Fruit fly (Drosophila melanogaster) whole organism, embryonic: Measurements from ENCODE around the gene CG13114.

Experiments
- Aef1 ChIP-seq: fragments of 200-800 bp; sonication (Bioruptor generic); IDR thresholded peaks from 3 replicates; pipeline ENCODE4 v1.3.6; 2022; ENCODE audit warnings: missing biosample characterization, missing genetic modification characterization
- Bdp1 ChIP-seq: fragments of 200-800 bp; sonication (Bioruptor generic); optimal IDR thresholded peaks from 3 replicates; lab custom pipeline; 2016; ENCODE audit warnings: missing biosample characterization, missing genetic modification characterization
- Blimp-1 ChIP-seq: fragments of 200-800 bp; sonication (Bioruptor generic); optimal IDR thresholded peaks from 3 replicates; lab custom pipeline; 2018; ENCODE audit warnings: missing biosample characterization, missing genetic modification characterization, mild to moderate bottlenecking, moderate library complexity, missing genetic modification reagents
- CG10543 ChIP-seq: fragments of 200-800 bp; sonication (Bioruptor generic); optimal IDR thresholded peaks from 3 replicates; lab custom pipeline; 2017; ENCODE audit warnings: missing biosample characterization, mild to moderate bottlenecking, missing genetic modification characterization, moderate library complexity
- CG11247 ChIP-seq: fragments of 200-800 bp; sonication (Bioruptor generic); IDR thresholded peaks from 2 replicates; pipeline ENCODE4 v1.3.6; 2022; ENCODE audit warnings: missing biosample characterization, missing genetic modification characterization
- CG12219 ChIP-seq: fragments of 200-800 bp; sonication (Bioruptor generic); optimal IDR thresholded peaks from 3 replicates; lab custom pipeline; 2018; ENCODE audit warnings: missing biosample characterization, mild to moderate bottlenecking, missing genetic modification characterization
- CG12744 ChIP-seq: fragments of 200-800 bp; sonication (Bioruptor generic); optimal IDR thresholded peaks from 2 replicates; lab custom pipeline; 2016; ENCODE audit warnings: missing biosample characterization, missing genetic modification characterization
- CG13424 ChIP-seq: fragments of 200-800 bp; sonication (Bioruptor generic); optimal IDR thresholded peaks from 2 replicates; lab custom pipeline; 2019; ENCODE audit warnings: missing biosample characterization, mild to moderate bottlenecking, missing genetic modification characterization, moderate library complexity
- CG13775 ChIP-seq: fragments of 200-800 bp; sonication (Bioruptor generic); optimal IDR thresholded peaks from 3 replicates; lab custom pipeline; 2017; ENCODE audit warnings: missing biosample characterization, mild to moderate bottlenecking, missing genetic modification characterization
- CG14441 ChIP-seq: fragments of 200-800 bp; sonication (Bioruptor generic); IDR thresholded peaks from 2 replicates; pipeline ENCODE4 v1.3.6; 2022; ENCODE audit warnings: missing biosample characterization, missing genetic modification characterization
- CG18262 ChIP-seq: fragments of 200-800 bp; optimal IDR thresholded peaks from 3 replicates; lab custom pipeline; 2019; ENCODE audit warnings: missing biosample characterization, mild to moderate bottlenecking, missing genetic modification characterization, moderate library complexity
- CG18599 ChIP-seq: fragments of 200-800 bp; sonication (Bioruptor generic); optimal IDR thresholded peaks from 3 replicates; lab custom pipeline; 2017; ENCODE audit warnings: missing biosample characterization, missing genetic modification characterization, mild to moderate bottlenecking, moderate library complexity, missing genetic modification reagents
- CG31441 ChIP-seq: fragments of 200-800 bp; sonication (Bioruptor generic); IDR thresholded peaks from 2 replicates; pipeline ENCODE4 v1.3.6; 2022; ENCODE audit warnings: missing biosample characterization, missing genetic modification characterization
- CG4730 ChIP-seq: fragments of 200-800 bp; sonication (Bioruptor generic); IDR thresholded peaks from 2 replicates; pipeline ENCODE4 v1.3.6; 2022; ENCODE audit warnings: missing biosample characterization, missing genetic modification characterization
- CG8944 ChIP-seq: fragments of 200-800 bp; sonication (Bioruptor generic); optimal IDR thresholded peaks from 3 replicates; lab custom pipeline; 2016; ENCODE audit warnings: missing biosample characterization, missing genetic modification characterization
- Deaf1 ChIP-seq: fragments of 200-800 bp; optimal IDR thresholded peaks from 3 replicates; lab custom pipeline; 2019; ENCODE audit warnings: missing biosample characterization, mild to moderate bottlenecking, missing genetic modification characterization, moderate library complexity
- Eip74EF ChIP-seq, 2 experiments: fragments of 200-800 bp in 1 of 2; fragments of >200 bp in 1 of 2; sonication (Bioruptor generic) in 1 of 2; optimal IDR thresholded peaks; 2 replicates each; lab custom pipeline; 2017 to 2019; ENCODE audit warnings: missing biosample characterization in 2 of 2, missing genetic modification characterization in 2 of 2, mild to moderate bottlenecking in 1 of 2, moderate library complexity in 1 of 2
- Gug ChIP-seq: fragments of 200-800 bp; sonication (Bioruptor generic); IDR thresholded peaks from 4 replicates; pipeline ENCODE4 v1.3.6; 2022; ENCODE audit warnings: missing biosample characterization, missing genetic modification characterization
- HmgZ ChIP-seq: fragments of 200-800 bp; sonication (Bioruptor generic); optimal IDR thresholded peaks from 2 replicates; lab custom pipeline; 2018; ENCODE audit warnings: missing biosample characterization, mild to moderate bottlenecking, missing genetic modification characterization
- Hr78 ChIP-seq, 2 experiments: fragments of 200-800 bp in 1 of 2; fragments of >200 bp in 1 of 2; sonication (Bioruptor generic) in 1 of 2; optimal IDR thresholded peaks; 2 replicates each; lab custom pipeline; 2017 to 2019; ENCODE audit warnings: missing biosample characterization in 2 of 2, missing genetic modification characterization in 2 of 2, mild to moderate bottlenecking in 1 of 2, moderate library complexity in 1 of 2
- Med ChIP-seq: fragments of 200-800 bp; sonication (Bioruptor generic); peaks from one replicate; lab custom pipeline; 2016; ENCODE audit warnings: missing biosample characterization, missing genetic modification characterization, mild to moderate bottlenecking, inconsistent platforms, moderate library complexity
- Meics ChIP-seq: fragments of 200-800 bp; sonication (Bioruptor generic); optimal IDR thresholded peaks from 2 replicates; lab custom pipeline; 2017; ENCODE audit warnings: missing biosample characterization, mild to moderate bottlenecking, missing genetic modification characterization
- Myb ChIP-seq: fragments of 200-800 bp; sonication (Bioruptor generic); optimal IDR thresholded peaks from 2 replicates; lab custom pipeline; 2016; ENCODE audit warnings: missing biosample characterization, missing genetic modification characterization
- Nf-YC ChIP-seq: fragments of 200-800 bp; optimal IDR thresholded peaks from 3 replicates; lab custom pipeline; 2019; ENCODE audit warnings: missing biosample characterization, mild to moderate bottlenecking, missing genetic modification characterization, moderate library complexity
- Pdp1 ChIP-seq, 2 experiments: fragments of 200-800 bp; sonication (Bioruptor generic); optimal IDR thresholded peaks; 3 replicates each; lab custom pipeline; 2016; ENCODE audit warnings: missing biosample characterization in 2 of 2, missing genetic modification characterization in 2 of 2, mild to moderate bottlenecking in 1 of 2, moderate library complexity in 1 of 2
- Scr ChIP-seq: fragments of 200-800 bp; sonication (Bioruptor generic); IDR thresholded peaks from 2 replicates; pipeline ENCODE4 v1.3.6; 2022; ENCODE audit warnings: missing biosample characterization, missing genetic modification characterization; ENCODE audit not compliant: partially characterized antibody
- chif ChIP-seq, 2 experiments: fragments of 200-800 bp; sonication (Bioruptor generic); optimal IDR thresholded peaks; 3 replicates each; lab custom pipeline; 2016; ENCODE audit warnings: missing biosample characterization in 2 of 2, missing genetic modification characterization in 2 of 2
- ci ChIP-seq: fragments of 200-800 bp; sonication (Bioruptor generic); IDR thresholded peaks from 3 replicates; pipeline ENCODE4 v1.3.6; 2022; ENCODE audit warnings: missing biosample characterization, missing genetic modification characterization
- danr ChIP-seq: fragments of 200-800 bp; sonication (Bioruptor generic); IDR thresholded peaks from 2 replicates; pipeline ENCODE4 v1.3.6; 2022; ENCODE audit warnings: missing biosample characterization, missing genetic modification characterization
- dpn ChIP-seq, 2 experiments: fragments of 200-800 bp; sonication (Bioruptor generic); optimal IDR thresholded peaks; 3 replicates each; lab custom pipeline; 2016; ENCODE audit warnings: missing biosample characterization in 2 of 2, missing genetic modification characterization in 2 of 2
- en ChIP-seq: fragments of 200-800 bp; sonication (Bioruptor generic); optimal IDR thresholded peaks from 2 replicates; lab custom pipeline; 2016; ENCODE audit warnings: missing biosample characterization, missing genetic modification characterization
- fd102C ChIP-seq: fragments of 200-800 bp; sonication (Bioruptor generic); optimal IDR thresholded peaks from 2 replicates; lab custom pipeline; 2018; ENCODE audit warnings: missing biosample characterization, mild to moderate bottlenecking, missing genetic modification characterization, moderate library complexity
- fd3F ChIP-seq: fragments of 200-800 bp; sonication (Bioruptor generic); optimal IDR thresholded peaks from 2 replicates; lab custom pipeline; 2018; ENCODE audit warnings: missing biosample characterization, mild to moderate bottlenecking, missing genetic modification characterization, moderate library complexity
- fu2 ChIP-seq: fragments of 200-800 bp; sonication (Bioruptor generic); optimal IDR thresholded peaks from 2 replicates; lab custom pipeline; 2016; ENCODE audit warnings: missing biosample characterization, missing genetic modification characterization
- gem ChIP-seq: fragments of 200-800 bp; sonication (Bioruptor generic); optimal IDR thresholded peaks from 2 replicates; lab custom pipeline; 2019; ENCODE audit warnings: missing biosample characterization, mild to moderate bottlenecking, missing genetic modification characterization, moderate library complexity
- grau ChIP-seq: fragments of 200-800 bp; optimal IDR thresholded peaks from 3 replicates; lab custom pipeline; 2019; ENCODE audit warnings: missing biosample characterization, mild to moderate bottlenecking, missing genetic modification characterization, moderate library complexity
- gsb ChIP-seq: fragments of 200-800 bp; sonication (Bioruptor generic); IDR thresholded peaks from 2 replicates; pipeline ENCODE4 v1.3.6; 2022; ENCODE audit warnings: missing biosample characterization, missing genetic modification characterization
- lmd ChIP-seq: fragments of 200-800 bp; sonication (Bioruptor generic); IDR thresholded peaks from 2 replicates; pipeline ENCODE4 v1.3.6; 2022; ENCODE audit warnings: missing biosample characterization, missing genetic modification characterization
- mirr ChIP-seq: fragments of 200-800 bp; sonication (Bioruptor generic); optimal IDR thresholded peaks from 3 replicates; lab custom pipeline; 2018; ENCODE audit warnings: missing biosample characterization, mild to moderate bottlenecking, missing genetic modification characterization
- nerfin-1 ChIP-seq: fragments of 200-800 bp; sonication (Bioruptor generic); optimal IDR thresholded peaks from 3 replicates; lab custom pipeline; 2019; ENCODE audit warnings: missing biosample characterization, mild to moderate bottlenecking, missing genetic modification characterization, moderate library complexity
- nerfin-2 ChIP-seq: fragments of 200-800 bp; sonication (Bioruptor generic); IDR thresholded peaks from 2 replicates; pipeline ENCODE4 v1.3.6; 2022; ENCODE audit warnings: missing biosample characterization, missing genetic modification characterization; ENCODE audit not compliant: partially characterized antibody
- oc ChIP-seq: fragments of 200-800 bp; sonication (Bioruptor generic); optimal IDR thresholded peaks from 2 replicates; lab custom pipeline; 2018; ENCODE audit warnings: missing biosample characterization, mild to moderate bottlenecking, missing genetic modification characterization, moderate library complexity
- otp ChIP-seq: fragments of 200-800 bp; sonication (Bioruptor generic); IDR thresholded peaks from 3 replicates; pipeline ENCODE4, ENCODE4 v1.3.6; 2022; ENCODE audit warnings: missing biosample characterization, missing genetic modification characterization
- pan ChIP-seq, 4 experiments: fragments of >200 bp in 3 of 4; fragments of 200-800 bp in 1 of 4; sonication (Bioruptor generic) in 1 of 4; optimal IDR thresholded peaks in 3 of 4; IDR thresholded peaks in 1 of 4; 2 replicates each; pipeline versions ENCODE4 v1.3.6 to Lab custom; 2017 to 2022; ENCODE audit warnings: missing biosample characterization in 2 of 4, missing genetic modification characterization in 2 of 4, mixed read lengths in 1 of 4
- rib ChIP-seq: fragments of 200-800 bp; sonication (Bioruptor generic); IDR thresholded peaks from 2 replicates; pipeline ENCODE4 v1.3.6; 2022; ENCODE audit warnings: missing biosample characterization, missing genetic modification characterization
- ro ChIP-seq: fragments of 200-800 bp; sonication (Bioruptor generic); IDR thresholded peaks from 2 replicates; pipeline ENCODE4 v1.3.6; 2022; ENCODE audit warnings: missing biosample characterization, missing genetic modification characterization
- schlank ChIP-seq: fragments of 200-800 bp; sonication (Bioruptor generic); optimal IDR thresholded peaks from 2 replicates; lab custom pipeline; 2018; ENCODE audit warnings: missing biosample characterization, mild to moderate bottlenecking, missing genetic modification characterization
- sima ChIP-seq: fragments of 200-800 bp; sonication (Bioruptor generic); optimal IDR thresholded peaks from 2 replicates; lab custom pipeline; 2016; ENCODE audit warnings: missing biosample characterization, missing genetic modification characterization

Gene CG13114

DNA sequence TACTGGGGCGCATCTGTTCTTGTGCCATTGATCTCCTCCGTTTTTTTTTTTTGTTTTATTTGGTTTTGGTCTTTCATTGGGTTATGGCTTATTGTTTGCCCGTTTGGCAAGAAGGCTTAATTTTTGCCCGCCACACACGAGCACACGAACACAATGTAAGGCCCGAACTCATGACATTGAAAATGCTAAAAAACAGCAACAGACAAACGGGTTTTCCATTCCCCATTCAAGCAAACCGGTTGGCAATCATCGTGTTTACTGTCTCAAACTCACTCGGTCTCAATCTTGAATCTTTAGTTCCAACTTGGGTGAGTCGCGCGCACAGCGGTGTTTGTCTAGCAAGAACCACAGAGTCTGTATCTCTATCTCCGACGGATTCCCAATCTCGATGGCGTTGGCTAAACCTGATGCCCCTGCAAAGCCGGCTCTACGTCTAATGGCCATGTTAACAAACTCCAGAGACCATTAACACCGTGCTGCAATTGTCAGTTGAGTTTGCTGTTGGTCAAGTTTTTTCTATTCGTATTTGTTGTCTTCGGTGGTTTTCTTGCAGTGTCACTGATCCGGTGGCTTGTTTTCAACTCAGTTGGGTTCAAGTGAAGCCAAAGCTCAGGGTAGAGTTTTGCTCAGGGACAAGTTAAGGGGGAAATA is 36.9 kb upstream of the CG13114 start (continued):
- TF ChIP-seq nerfin-1 (tag; lab: Kevin White, UChicago) (no peak), CG11247 (GFP tag; lab: Robert Waterston, UW) (no peak), fu2 (GFP tag; lab: Kevin White, UChicago) (no peak), CG10543 (GFP tag; lab: Kevin White, UChicago) (peak; percentile 48), CG8944 (GFP tag; lab: Kevin White, UChicago) (no peak), CG12219 (GFP tag; lab: Kevin White, UChicago) (no peak), chif (GFP tag; optimal IDR thresholded peaks at IDR 0.05; lab: Kevin White, UChicago) (no peak), CG13424 (tag; lab: Kevin White, UChicago) (no peak), sima (GFP tag; lab: Kevin White, UChicago) (no peak), CG12744 (GFP tag; lab: Kevin White, UChicago) (no peak), HmgZ (tag; lab: Kevin White, UChicago) (no peak), otp (GFP tag; lab: Robert Waterston, UW) (peak; percentile 40; the same call in 1 of the 3 replicates), rib (GFP tag; lab: Robert Waterston, UW) (peak; percentile 53; the same call in 1 of the 2 replicates), Med (GFP tag; lab: Kevin White, UChicago) (peak; percentile 85), Blimp-1 (no peak), CG18599 (GFP tag; lab: Kevin White, UChicago) (peak; percentile 22), lmd (GFP tag; lab: Robert Waterston, UW) (no peak), en (no peak), ci (GFP tag; lab: Robert Waterston, UW) (0 out of 3 replicates have a peak, but pooled peaks have one; percentile 24), ro (no peak), Deaf1 (tag; lab: Kevin White, UChicago) (peak; percentile 22), Meics (GFP tag; lab: Kevin White, UChicago) (peak; percentile 19), Hr78 (GFP tag; optimal IDR thresholded peaks at IDR 0.05; lab: Kevin White, UChicago) (peak in 1 of 2 experiments; percentile 22), CG13775 (GFP tag; lab: Kevin White, UChicago) (no peak), oc (peak; percentile 25)

DNA sequence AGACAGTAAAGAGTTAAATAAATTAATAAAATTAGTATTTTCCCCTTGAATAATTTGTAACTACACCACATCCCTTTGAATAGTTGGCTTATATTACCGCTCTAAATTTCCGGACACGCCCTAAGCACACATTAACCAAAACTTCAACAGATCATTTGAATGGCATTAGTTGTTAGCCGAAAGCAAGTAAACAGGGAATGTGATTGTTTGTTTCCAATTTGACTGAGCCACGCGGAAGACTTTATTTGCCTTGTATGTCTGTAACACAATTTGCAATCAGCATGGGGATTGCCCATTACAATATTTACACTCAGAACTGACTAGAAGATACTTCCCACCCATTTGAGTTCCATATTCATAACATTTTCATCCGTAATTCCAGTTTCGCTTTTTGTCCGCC is 36.0 kb upstream of the CG13114 start:
- TF ChIP-seq Aef1 (GFP tag; lab: Robert Waterston, UW): no peak
- no peak for TF ChIP-seq Gug (GFP tag; lab: Robert Waterston, UW)
- TF ChIP-seq gsb: 0 out of 2 replicates have a peak, but pooled peaks have one; percentile 30
- no peak for TF ChIP-seq fd102C (GFP tag; lab: Kevin White, UChicago)
- TF ChIP-seq Nf-YC (tag; lab: Kevin White, UChicago): no peak
- TF ChIP-seq Myb: no peak
- no peak for TF ChIP-seq danr (GFP tag; lab: Robert Waterston, UW)
- TF ChIP-seq CG31441 (GFP tag; lab: Robert Waterston, UW): no peak
- TF ChIP-seq nerfin-2 (GFP tag; lab: Robert Waterston, UW): no peak
- TF ChIP-seq CG14441 (GFP tag; lab: Robert Waterston, UW): 0 out of 2 replicates have a peak, but pooled peaks have one; percentile 11
- peak; percentile 16 for TF ChIP-seq grau (tag; lab: Kevin White, UChicago)
- peak in 1 of 2 experiments; percentile 45 for TF ChIP-seq Eip74EF (GFP tag; optimal IDR thresholded peaks at IDR 0.05; lab: Kevin White, UChicago)
- peak; percentile 19 for TF ChIP-seq schlank
- TF ChIP-seq gem (tag; lab: Kevin White, UChicago): peak; percentile 2
- TF ChIP-seq CG18262 (tag; lab: Kevin White, UChicago): no peak
- TF ChIP-seq CG4730: 0 out of 2 replicates have a peak, but pooled peaks have one; percentile 4
- TF ChIP-seq Scr (GFP tag; lab: Robert Waterston, UW): no peak
- no peak for TF ChIP-seq pan (optimal IDR thresholded peaks at IDR 0.05; lab: Kevin White, UChicago)
- TF ChIP-seq pan (GFP tag; optimal IDR thresholded peaks at IDR 0.05 in 1 of 2, IDR thresholded peaks at IDR 0.05 in 1 of 2): peak in 1 of 2 experiments; percentile 5
- peak in 1 of 2 experiments; percentile 4 for TF ChIP-seq dpn (GFP tag; optimal IDR thresholded peaks at IDR 0.05; lab: Kevin White, UChicago)
- no peak for TF ChIP-seq Bdp1 (GFP tag; lab: Kevin White, UChicago)
- TF ChIP-seq Pdp1 (GFP tag; optimal IDR thresholded peaks at IDR 0.05; lab: Kevin White, UChicago): peak in 1 of 2 experiments; percentile 10
- TF ChIP-seq mirr (GFP tag; lab: Kevin White, UChicago): peak; percentile 83
- peak; percentile 50 for TF ChIP-seq fd3F
